Fruit fly (Drosophila melanogaster): ENCODE data around the gene CG12877.

DNA sequence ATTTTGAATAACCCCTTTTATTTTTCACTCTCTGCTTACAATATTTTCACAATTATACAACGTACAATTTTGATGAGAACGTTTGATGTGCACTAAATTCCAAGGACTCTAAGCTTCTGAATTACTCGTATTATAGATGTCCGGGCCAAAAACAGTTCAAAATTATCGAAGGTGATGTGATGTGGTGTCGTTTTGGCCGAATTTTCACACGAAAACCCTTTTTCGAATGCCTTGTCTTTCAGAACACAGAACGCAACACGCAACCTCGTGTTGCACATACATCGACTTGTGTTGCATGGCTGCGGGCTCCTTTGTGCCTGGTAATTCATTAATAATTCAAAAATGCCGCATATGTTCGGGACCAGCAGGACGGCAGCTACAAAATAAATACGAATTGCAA is 18.9 kb upstream of the CG12877 start, which contains the start of gene CG31055:
- no peak for TF ChIP-seq Blimp-1 (GFP tag; optimal IDR thresholded peaks at IDR 0.05)
- no peak for TF ChIP-seq CG30403 (GFP tag; optimal IDR thresholded peaks at IDR 0.05)
- TF ChIP-seq Dfd (GFP tag; optimal IDR thresholded peaks at IDR 0.05), result no peak

Data from whole organism, embryonic.